Worm (Caenorhabditis elegans) whole organism, early embryonic: Measurements from ENCODE around the gene Y57G11C.3.
A peak's percentile ranks its signal among the peaks of the same experiment; 100 is the strongest.

Experiments used
- B0310.2 ChIP-seq: sonication (generic microtip); optimal IDR thresholded peaks from 2 replicates; lab custom pipeline; 2016; ENCODE audit warnings: mild to moderate bottlenecking, missing genetic modification characterization, missing compliant biosample characterization
- F13C5.2 ChIP-seq: sonication (generic microtip); optimal IDR thresholded peaks from 2 replicates; lab custom pipeline; 2017; ENCODE audit warnings: mild to moderate bottlenecking, missing genetic modification characterization, inconsistent platforms, missing compliant biosample characterization
- aly-1 ChIP-seq: sonication (generic microtip); optimal IDR thresholded peaks from 2 replicates; lab custom pipeline; 2016; ENCODE audit warnings: missing genetic modification characterization, missing compliant biosample characterization
- ama-1 ChIP-seq: fragments of 150-350 bp; optimal IDR thresholded peaks from 2 replicates; lab custom pipeline; 2014
- ceh-13 ChIP-seq: fragments of 200-800 bp; sonication (Bioruptor generic); optimal IDR thresholded peaks from 2 replicates; lab custom pipeline; 2018; ENCODE audit warnings: mild to moderate bottlenecking, missing genetic modification characterization, missing compliant biosample characterization
- ceh-36 ChIP-seq: sonication (generic microtip); optimal IDR thresholded peaks from 2 replicates; lab custom pipeline; 2016; ENCODE audit warnings: missing genetic modification characterization, inconsistent platforms, missing compliant biosample characterization
- ets-7 ChIP-seq: sonication (generic microtip); optimal IDR thresholded peaks from 2 replicates; lab custom pipeline; 2016; ENCODE audit warnings: missing genotype, missing genetic modification characterization, missing compliant biosample characterization
- flt-1 ChIP-seq: fragments of 200-800 bp; sonication (Bioruptor generic); IDR thresholded peaks from 2 replicates; pipeline ENCODE4 v1.3.6; 2022; ENCODE audit warnings: missing genetic modification characterization, missing compliant biosample characterization
- hmbx-1 ChIP-seq: sonication (generic microtip); optimal IDR thresholded peaks from 2 replicates; lab custom pipeline; 2016; ENCODE audit warnings: mild to moderate bottlenecking, missing genetic modification characterization, missing compliant biosample characterization
- hmg-4 ChIP-seq: fragments of 200-800 bp; sonication (Bioruptor generic); optimal IDR thresholded peaks from 2 replicates; lab custom pipeline; 2018; ENCODE audit warnings: mild to moderate bottlenecking, missing genetic modification characterization, missing compliant biosample characterization
- hnd-1 ChIP-seq: sonication (generic microtip); optimal IDR thresholded peaks from 2 replicates; lab custom pipeline; 2016; ENCODE audit warnings: missing genetic modification characterization, missing compliant biosample characterization
- pes-1 ChIP-seq: fragments of 200-800 bp; sonication (Bioruptor generic); IDR thresholded peaks from 2 replicates; pipeline ENCODE4 v1.3.6; 2022; ENCODE audit warnings: missing genetic modification reagents, missing genetic modification characterization, missing compliant biosample characterization
- scrt-1 ChIP-seq: fragments of 200-800 bp; sonication (Bioruptor generic); IDR thresholded peaks from 2 replicates; pipeline ENCODE4 v1.3.6; 2022; ENCODE audit warnings: missing genetic modification characterization, missing compliant biosample characterization
- sea-1 ChIP-seq: fragments of 200-800 bp; sonication (Bioruptor generic); conservative IDR thresholded peaks from 2 replicates; pipeline ENCODE4 v1.3.6; 2022; ENCODE audit warnings: missing genetic modification characterization, missing compliant biosample characterization
- tbx-11 ChIP-seq: fragments of 200-800 bp; sonication (Bioruptor generic); IDR thresholded peaks from 2 replicates; pipeline ENCODE4 v1.3.6; 2022; ENCODE audit warnings: missing genetic modification characterization, missing compliant biosample characterization
- tbx-37 ChIP-seq: fragments of 200-800 bp; sonication (Bioruptor generic); conservative IDR thresholded peaks from 2 replicates; pipeline ENCODE4 v1.3.6; 2022; ENCODE audit warnings: missing genetic modification reagents, missing genetic modification characterization, missing compliant biosample characterization
- tra-4 ChIP-seq: sonication (generic microtip); optimal IDR thresholded peaks from 2 replicates; lab custom pipeline; 2017; ENCODE audit warnings: missing genetic modification characterization, missing compliant biosample characterization

Y57G11C.3 gene

ce11 chrIV:14792602-14793232 is 24.7 kb downstream of the Y57G11C.3 start, which contains the start of gene gdi-1:
Gene gdi-1 (minus strand): TSS chrIV:14792887.
- TF ChIP-seq hnd-1 (tag; lab: Kevin White, UChicago) (no peak), ceh-13 (GFP tag; lab: Kevin White, UChicago) (no peak), B0310.2 (no peak), tbx-11 (GFP tag; lab: Robert Waterston, UW) (no peak), ama-1 (lab: Kevin White, UChicago) (no peak), sea-1 (GFP tag; lab: Robert Waterston, UW) (no peak), hmg-4 (GFP tag; lab: Kevin White, UChicago) (no peak), ceh-36 (no peak)

- peak; percentile 16 for TF ChIP-seq hmg-4 (GFP tag; lab: Kevin White, UChicago)
- TF ChIP-seq aly-1: no peak
These were observed 26.1 kb downstream of the Y57G11C.3 start for ce11 chrIV:14793900-14794624.

- no peak for TF ChIP-seq F13C5.2
These were observed 28.0 kb downstream of the Y57G11C.3 start, which contains the start of gene coq-3 for ce11 chrIV:14795918-14796488. Gene coq-3 (minus strand): TSS chrIV:14796324.

ce11 chrIV:14797354-14797753 is 29.4 kb downstream of the Y57G11C.3 start, which contains the start of the genes Y57G11C.1147 and nuo-3:
Gene Y57G11C.1147 (minus strand): TSS chrIV:14797514.
Gene nuo-3 (minus strand): TSS chrIV:14797544.
- TF ChIP-seq tbx-37 (GFP tag; lab: Robert Waterston, UW) (no peak), aly-1 (no peak), ceh-36 (no peak), pes-1 (GFP tag; lab: Robert Waterston, UW) (no peak), tbx-11 (GFP tag; lab: Robert Waterston, UW) (no peak), sea-1 (GFP tag; lab: Robert Waterston, UW) (no peak), F13C5.2 (no peak), hnd-1 (tag; lab: Kevin White, UChicago) (no peak), ama-1 (lab: Kevin White, UChicago) (no peak), tra-4 (tag; lab: Kevin White, UChicago) (no peak), hmg-4 (GFP tag; lab: Kevin White, UChicago) (no peak), scrt-1 (GFP tag; lab: Robert Waterston, UW) (no peak), B0310.2 (no peak), ets-7 (tag; lab: Kevin White, UChicago) (no peak), ceh-13 (GFP tag; lab: Kevin White, UChicago) (no peak), hmbx-1 (no peak), flt-1 (GFP tag; lab: Robert Waterston, UW) (no peak)

ce11 chrIV:14797849-14798248 is 29.8 kb downstream of the Y57G11C.3 start, which contains the start of gene arl-8:
Gene arl-8 (plus strand): TSS chrIV:14798149.
- no peak for TF ChIP-seq ets-7 (tag; lab: Kevin White, UChicago)
- TF ChIP-seq tbx-11 (GFP tag; lab: Robert Waterston, UW): no peak
- no peak for TF ChIP-seq tbx-37 (GFP tag; lab: Robert Waterston, UW)
- no peak for TF ChIP-seq B0310.2
- no peak for TF ChIP-seq hmbx-1
- TF ChIP-seq scrt-1 (GFP tag; lab: Robert Waterston, UW): no peak
- no peak for TF ChIP-seq flt-1 (GFP tag; lab: Robert Waterston, UW)
- no peak for TF ChIP-seq hmg-4 (GFP tag; lab: Kevin White, UChicago)
- no peak for TF ChIP-seq hnd-1 (tag; lab: Kevin White, UChicago)
- no peak for TF ChIP-seq pes-1 (GFP tag; lab: Robert Waterston, UW)
- no peak for TF ChIP-seq tra-4 (tag; lab: Kevin White, UChicago)
- TF ChIP-seq ceh-36: no peak
- no peak for TF ChIP-seq ama-1 (lab: Kevin White, UChicago)
- no peak for TF ChIP-seq sea-1 (GFP tag; lab: Robert Waterston, UW)
- TF ChIP-seq F13C5.2: no peak
- no peak for TF ChIP-seq ceh-13 (GFP tag; lab: Kevin White, UChicago)
- no peak for TF ChIP-seq aly-1

ce11 chrIV:14799186-14799585 is 31.2 kb downstream of the Y57G11C.3 start, which contains the start of gene Y57G11C.14:
Gene Y57G11C.14 (plus strand): TSS chrIV:14799311.
- no peak for TF ChIP-seq aly-1
- TF ChIP-seq scrt-1 (GFP tag; lab: Robert Waterston, UW): no peak
- TF ChIP-seq tbx-11 (GFP tag; lab: Robert Waterston, UW): no peak
- TF ChIP-seq B0310.2: no peak
- no peak for TF ChIP-seq ceh-36
- no peak for TF ChIP-seq ets-7 (tag; lab: Kevin White, UChicago)
- TF ChIP-seq sea-1 (GFP tag; lab: Robert Waterston, UW): no peak
- no peak for TF ChIP-seq pes-1 (GFP tag; lab: Robert Waterston, UW)
- no peak for TF ChIP-seq flt-1 (GFP tag; lab: Robert Waterston, UW)
- TF ChIP-seq ceh-13 (GFP tag; lab: Kevin White, UChicago): no peak
- no peak for TF ChIP-seq tbx-37 (GFP tag; lab: Robert Waterston, UW)
- no peak for TF ChIP-seq ama-1 (lab: Kevin White, UChicago)

- TF ChIP-seq B0310.2 (no peak), scrt-1 (GFP tag; lab: Robert Waterston, UW) (no peak), tra-4 (tag; lab: Kevin White, UChicago) (no peak), pes-1 (GFP tag; lab: Robert Waterston, UW) (no peak), hmg-4 (GFP tag; lab: Kevin White, UChicago) (no peak), tbx-11 (GFP tag; lab: Robert Waterston, UW) (no peak), hmbx-1 (no peak), sea-1 (GFP tag; lab: Robert Waterston, UW) (no peak), tbx-37 (GFP tag; lab: Robert Waterston, UW) (no peak), ama-1 (lab: Kevin White, UChicago) (no peak), aly-1 (no peak)
These were observed 32.9 kb downstream of the Y57G11C.3 start for ce11 chrIV:14800931-14801330.
